Worm (Caenorhabditis elegans): Measurements from ENCODE around the gene mics-1.

Gene mics-1

DNA sequence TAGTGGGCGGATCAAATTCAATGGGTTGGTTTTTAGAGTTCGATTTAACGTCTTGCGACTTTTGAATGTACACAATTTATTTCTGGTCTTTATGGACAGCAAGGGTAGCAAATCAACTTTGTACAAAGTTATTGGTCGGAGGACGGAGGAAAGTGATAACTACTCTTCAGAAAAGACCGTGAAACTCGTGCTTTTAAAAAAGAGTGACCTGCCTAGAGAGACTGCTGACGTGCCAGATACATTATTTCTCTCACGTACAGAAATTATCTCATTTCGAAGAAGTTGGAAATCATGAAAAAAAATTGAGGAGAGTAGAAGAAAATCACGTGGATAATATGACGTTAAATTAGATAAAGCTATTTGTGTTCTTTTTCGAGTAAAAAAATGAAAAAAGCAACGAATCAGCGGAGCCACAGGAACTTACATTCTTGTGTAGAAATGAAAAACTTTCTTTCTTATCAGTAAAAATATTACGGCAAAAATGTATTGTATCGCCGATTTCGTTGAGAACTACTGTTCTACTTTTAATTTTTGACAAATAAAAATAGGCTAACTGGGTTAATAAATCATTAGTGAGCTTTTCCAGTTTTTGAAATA, 41.9 kb downstream of the mics-1 start, which contains the start of gene ppm-1.A:
TSS of gene ppm-1.A (minus strand) at position 294 of the 597 bp plus-strand sequence.
- no peak for TF ChIP-seq unc-62 (GFP tag; optimal IDR thresholded peaks at IDR 0.05)

DNA sequence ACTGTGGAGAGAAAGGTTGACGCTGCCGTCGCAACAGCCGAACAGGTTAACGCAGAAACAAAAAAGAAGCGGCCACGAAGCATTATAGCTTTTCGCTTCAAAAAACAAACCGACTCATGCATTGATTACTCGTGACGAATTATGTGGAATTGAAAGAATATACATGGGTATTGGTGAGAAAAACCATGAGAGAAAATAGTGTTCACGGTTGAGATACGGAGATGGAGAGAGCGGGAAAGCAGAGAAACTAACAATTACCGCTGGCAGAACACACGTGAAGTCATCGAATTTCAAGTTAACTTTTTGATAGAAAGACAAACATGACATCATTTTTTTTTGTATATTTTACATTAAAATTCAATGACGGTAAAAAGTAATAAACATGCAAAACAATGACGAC, 42.8 kb downstream of the mics-1 start:
- TF ChIP-seq unc-62 (GFP tag; optimal IDR thresholded peaks at IDR 0.05): no peak

DNA sequence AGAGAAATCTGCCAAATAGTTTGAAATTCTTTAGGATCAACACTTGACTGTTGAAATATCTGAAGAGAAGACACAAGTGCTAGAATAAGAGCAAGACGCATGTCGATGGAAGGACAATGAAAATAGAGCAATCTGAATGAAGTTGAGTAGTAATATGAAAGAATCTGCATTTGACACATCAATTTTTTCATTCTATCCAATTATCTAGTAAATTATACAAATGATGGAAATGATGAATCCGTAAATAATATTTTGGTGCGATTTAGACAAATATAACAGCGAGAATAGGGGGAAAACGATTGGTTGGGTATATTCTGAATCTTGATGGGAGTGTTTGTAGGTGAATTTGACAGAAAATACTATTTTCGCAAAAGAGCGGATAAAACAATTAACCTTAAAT, 45.4 kb downstream of the mics-1 start, which contains the start of gene txt-10:
TSS of gene txt-10 (minus strand) at position 101 of the 400 bp plus-strand sequence.
- no peak for TF ChIP-seq unc-62 (GFP tag; optimal IDR thresholded peaks at IDR 0.05)

DNA sequence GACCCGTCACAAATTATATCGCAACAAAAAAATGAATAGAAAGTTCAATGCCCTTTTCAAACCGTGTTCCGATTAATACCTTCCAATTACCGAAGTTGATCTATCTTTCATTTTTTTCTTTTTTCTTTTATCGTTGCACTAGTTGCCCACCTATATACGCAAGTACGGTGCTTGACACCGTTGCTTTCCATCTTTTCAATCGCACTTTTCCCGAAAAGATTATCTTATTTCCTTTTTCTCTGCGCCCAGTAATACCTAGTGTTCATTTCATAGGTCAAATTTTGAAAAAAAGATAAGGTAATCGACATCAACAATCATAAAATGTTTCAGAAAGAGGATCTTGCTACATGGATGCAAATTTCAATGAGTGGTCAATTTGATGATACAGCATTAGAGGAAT, 48.5 kb downstream of the mics-1 start:
- no peak for TF ChIP-seq unc-62 (GFP tag; optimal IDR thresholded peaks at IDR 0.05)

DNA sequence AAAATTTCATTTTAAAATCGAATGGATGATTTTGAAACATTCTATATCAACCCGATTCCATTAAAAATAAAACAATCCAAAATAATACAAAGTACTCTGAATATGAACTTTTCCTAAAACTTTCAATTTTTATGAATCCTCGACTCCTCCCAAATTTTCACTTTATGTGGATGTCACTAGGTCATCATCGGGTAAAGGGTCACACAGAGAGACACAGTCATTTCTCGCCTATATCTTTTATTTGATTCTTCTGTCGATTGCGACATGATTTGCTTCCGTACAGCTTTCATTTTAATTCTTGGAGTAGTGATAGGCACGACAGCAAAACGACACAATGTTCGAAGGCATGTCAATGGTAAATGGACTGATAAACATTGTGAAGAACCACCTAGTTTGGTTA, 49.6 kb downstream of the mics-1 start, which contains the start of gene F25D1.3:
TSS of gene F25D1.3 (plus strand) at position 225 of the 400 bp plus-strand sequence.
- TF ChIP-seq unc-62 (GFP tag; optimal IDR thresholded peaks at IDR 0.05): no peak
